Fruit fly (Drosophila melanogaster) whole organism, embryonic: ENCODE results near the gene CG10702.

Source experiments
- CG14050 ChIP-seq: fragments of 200-800 bp; sonication (Bioruptor generic); IDR thresholded peaks from 3 replicates; pipeline ENCODE4 v1.3.6; 2022; ENCODE audit warnings: missing biosample characterization, missing genetic modification characterization
- Six4 ChIP-seq: fragments of 200-800 bp; sonication (Bioruptor generic); optimal IDR thresholded peaks from 2 replicates; lab custom pipeline; 2016; ENCODE audit warnings: missing biosample characterization, missing genetic modification characterization
- ase ChIP-seq: fragments of 200-800 bp; sonication (Bioruptor generic); IDR thresholded peaks from 3 replicates; pipeline ENCODE4 v1.3.6; 2022; ENCODE audit warnings: missing biosample characterization, missing genetic modification characterization
- mld ChIP-seq: fragments of 200-800 bp; sonication (Bioruptor generic); IDR thresholded peaks from 3 replicates; pipeline ENCODE4 v1.3.6; 2022; ENCODE audit warnings: missing biosample characterization, missing genetic modification characterization; ENCODE audit not compliant: partially characterized antibody

DNA sequence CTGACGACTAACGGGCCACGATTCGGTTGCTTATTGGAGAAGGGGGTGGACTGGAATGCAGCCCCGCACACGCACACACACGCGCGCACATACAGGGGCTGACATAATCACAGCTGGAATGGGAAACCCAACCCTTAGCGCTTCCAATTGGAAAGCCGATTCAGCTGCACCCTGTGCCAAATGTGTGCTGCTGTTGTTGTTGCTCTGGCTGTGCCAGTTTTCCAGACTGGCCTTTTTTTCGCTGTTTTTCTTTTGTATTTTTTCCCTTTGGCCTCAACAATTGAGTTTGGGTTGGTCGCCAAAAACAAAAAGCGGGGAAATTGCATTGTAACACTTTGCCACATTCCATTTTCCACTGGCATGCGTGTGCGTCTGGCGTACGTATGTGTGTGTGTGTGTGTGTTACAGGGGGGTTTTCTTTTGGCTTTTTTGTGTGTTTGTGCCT is 13.7 kb upstream of the CG10702 start:
- no peak for TF ChIP-seq mld (GFP tag; lab: Robert Waterston, UW)
- TF ChIP-seq Six4 (GFP tag; lab: Kevin White, UChicago) = no peak
- no peak for TF ChIP-seq CG14050
- no peak for TF ChIP-seq ase
